Worm (Caenorhabditis elegans) whole organism, midembryonic: Measurements from ENCODE around the gene grl-21.

ENCODE experiments used
- T22C8.4 ChIP-seq: fragments of 200-800 bp; sonication (Bioruptor generic); IDR thresholded peaks from 2 replicates; pipeline ENCODE4 v1.3.6; 2022; ENCODE audit warnings: missing genetic modification characterization, missing compliant biosample characterization
- cog-1 ChIP-seq: sonication (generic microtip); optimal IDR thresholded peaks from 2 replicates; lab custom pipeline; 2016; ENCODE audit warnings: missing genetic modification characterization, missing compliant biosample characterization
- flt-1 ChIP-seq: fragments of 200-800 bp; sonication (Bioruptor generic); IDR thresholded peaks from 2 replicates; pipeline ENCODE4 v1.3.6; 2022; ENCODE audit warnings: missing genetic modification characterization, missing compliant biosample characterization
- klf-2 ChIP-seq: fragments of 200-800 bp; sonication (Bioruptor generic); conservative IDR thresholded peaks from 2 replicates; pipeline ENCODE4 v1.3.6; 2022; ENCODE audit warnings: missing genetic modification reagents, missing genetic modification characterization, missing compliant biosample characterization
- med-1 ChIP-seq: sonication (generic microtip); optimal IDR thresholded peaks from 2 replicates; lab custom pipeline; 2017; ENCODE audit warnings: missing genetic modification characterization, mild to moderate bottlenecking, missing compliant biosample characterization, antibody characterized with exemption, missing genetic modification reagents; ENCODE audit not compliant: insufficient read depth
- ref-1 ChIP-seq: fragments of 200-800 bp; sonication (Bioruptor generic); conservative IDR thresholded peaks from 2 replicates; pipeline ENCODE4 v1.3.6; 2022; ENCODE audit warnings: missing genetic modification reagents, missing genetic modification characterization, missing compliant biosample characterization
- tab-1 ChIP-seq: fragments of 200-800 bp; sonication (Bioruptor generic); IDR thresholded peaks from 2 replicates; pipeline ENCODE4 v1.3.6; 2022; ENCODE audit warnings: missing genetic modification characterization, missing compliant biosample characterization
- ztf-23 ChIP-seq: fragments of 200-800 bp; sonication (Bioruptor generic); IDR thresholded peaks from 2 replicates; pipeline ENCODE4 v1.3.6; 2022; ENCODE audit warnings: missing genetic modification reagents, missing genetic modification characterization, missing compliant biosample characterization
- ztf-29 ChIP-seq: fragments of 200-800 bp; sonication (Bioruptor generic); IDR thresholded peaks from 2 replicates; pipeline ENCODE4 v1.3.6; 2022; ENCODE audit warnings: missing genetic modification reagents, missing genetic modification characterization, missing compliant biosample characterization

grl-21 gene

DNA sequence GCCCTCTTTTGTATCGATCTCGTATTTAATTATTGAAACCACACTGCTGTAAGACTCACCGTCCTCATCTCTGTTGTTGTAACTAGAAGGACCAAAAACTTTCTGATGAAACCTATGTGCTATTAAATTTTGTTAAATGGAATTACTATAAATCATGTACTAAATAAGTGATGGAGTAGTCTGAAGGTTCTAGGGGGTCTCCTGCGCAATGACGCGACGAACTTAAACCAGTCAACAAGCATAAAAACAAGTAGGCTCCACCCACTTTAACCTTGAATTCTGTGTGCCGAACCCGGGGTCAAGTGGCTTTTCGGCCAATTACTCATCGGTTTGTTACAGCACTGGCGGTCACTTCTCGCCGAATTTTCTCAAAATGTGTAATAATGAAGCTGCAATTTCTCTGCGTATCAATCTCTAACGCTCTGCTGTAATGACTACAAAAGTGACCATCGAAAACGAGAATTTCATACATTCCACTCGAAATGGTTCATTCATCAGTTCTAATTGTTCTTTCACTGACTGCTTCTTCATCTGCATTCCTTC lies at the start of gene grl-21:
grl-21 (plus strand) TSS at position 464 of the 543 bp plus-strand sequence.
- TF ChIP-seq ztf-29 (GFP tag; lab: Robert Waterston, UW) (no peak), med-1 (GFP tag; lab: Kevin White, UChicago) (no peak), flt-1 (no peak), T22C8.4 (no peak), tab-1 (GFP tag; lab: Robert Waterston, UW) (no peak), ref-1 (no peak)

ce11 chrIV:10688972-10689567 lies 48.2 kb upstream of the grl-21 start, which contains the start of gene R102.3:
Gene R102.3 (plus strand): TSS chrIV:10689517.
- TF ChIP-seq med-1 (GFP tag; lab: Kevin White, UChicago) (no peak), flt-1 (no peak), ztf-23 (GFP tag; lab: Robert Waterston, UW) (no peak), cog-1 (no peak), klf-2 (GFP tag; lab: Robert Waterston, UW) (no peak), ztf-29 (GFP tag; lab: Robert Waterston, UW) (no peak), ref-1 (no peak), tab-1 (GFP tag; lab: Robert Waterston, UW) (no peak), T22C8.4 (no peak)

DNA sequence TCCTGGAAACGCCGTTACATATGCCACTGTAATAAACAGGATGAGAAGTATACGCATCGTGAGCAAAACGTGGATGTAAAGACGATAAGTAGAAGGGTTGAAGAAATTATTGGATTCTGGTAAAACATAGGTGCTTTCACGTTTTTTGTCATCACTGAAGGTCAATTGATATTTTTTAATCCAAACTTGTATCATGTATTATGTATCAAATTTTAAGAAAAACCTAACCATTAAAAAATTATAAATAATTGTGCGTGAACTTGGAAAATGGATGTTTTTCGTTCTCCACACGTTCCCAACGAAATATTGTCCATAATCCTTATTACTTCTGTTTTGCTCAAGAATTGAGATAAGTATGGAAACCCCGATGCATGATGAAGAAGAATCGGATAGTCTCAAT lies 47.1 kb upstream of the grl-21 start, which contains the start of gene R102.8:
R102.8 (minus strand) TSS at position 101 of the 400 bp plus-strand sequence.
- no peak for TF ChIP-seq cog-1
- TF ChIP-seq ztf-29 (GFP tag; lab: Robert Waterston, UW): no peak
- no peak for TF ChIP-seq ztf-23 (GFP tag; lab: Robert Waterston, UW)
- TF ChIP-seq flt-1: no peak
- no peak for TF ChIP-seq med-1 (GFP tag; lab: Kevin White, UChicago)
- no peak for TF ChIP-seq tab-1 (GFP tag; lab: Robert Waterston, UW)
- TF ChIP-seq ref-1: no peak
- no peak for TF ChIP-seq klf-2 (GFP tag; lab: Robert Waterston, UW)
- no peak for TF ChIP-seq T22C8.4

DNA sequence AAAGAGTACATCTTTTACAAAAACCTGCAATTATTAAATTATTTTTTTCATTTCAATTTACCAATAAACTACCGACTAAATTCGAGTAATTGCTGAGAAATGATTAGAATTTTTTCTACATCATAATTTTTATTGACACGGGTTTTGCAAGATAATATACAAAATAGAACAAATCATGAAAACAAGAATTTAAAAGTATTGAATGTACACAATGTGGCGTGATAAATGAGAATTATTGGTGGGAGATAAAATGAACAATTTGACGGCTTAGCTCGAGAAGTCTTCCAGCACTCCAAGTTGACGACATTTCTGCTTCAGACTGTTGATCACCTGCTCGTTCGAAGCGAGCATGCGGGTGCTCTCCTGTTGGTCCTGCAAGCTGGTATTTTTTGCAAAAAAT lies 42.1 kb upstream of the grl-21 start, which contains the start of gene R102.4:
R102.4 (minus strand) TSS at position 101 of the 400 bp plus-strand sequence.
- TF ChIP-seq ref-1 (no peak), flt-1 (no peak), klf-2 (GFP tag; lab: Robert Waterston, UW) (no peak), ztf-29 (GFP tag; lab: Robert Waterston, UW) (no peak), ztf-23 (GFP tag; lab: Robert Waterston, UW) (no peak), med-1 (GFP tag; lab: Kevin White, UChicago) (no peak), T22C8.4 (no peak), tab-1 (GFP tag; lab: Robert Waterston, UW) (no peak), cog-1 (no peak)

- TF ChIP-seq ztf-23 (GFP tag; lab: Robert Waterston, UW) (no peak), T22C8.4 (no peak), ztf-29 (GFP tag; lab: Robert Waterston, UW) (no peak), ref-1 (no peak), tab-1 (GFP tag; lab: Robert Waterston, UW) (no peak), cog-1 (no peak), flt-1 (no peak), klf-2 (GFP tag; lab: Robert Waterston, UW) (no peak), med-1 (GFP tag; lab: Kevin White, UChicago) (no peak)
Observed at ce11 chrIV:10697022-10697979, 40.0 kb upstream of the grl-21 start, which contains the start of gene allo-1. Gene allo-1 (minus strand): TSS chrIV:10697072.

DNA sequence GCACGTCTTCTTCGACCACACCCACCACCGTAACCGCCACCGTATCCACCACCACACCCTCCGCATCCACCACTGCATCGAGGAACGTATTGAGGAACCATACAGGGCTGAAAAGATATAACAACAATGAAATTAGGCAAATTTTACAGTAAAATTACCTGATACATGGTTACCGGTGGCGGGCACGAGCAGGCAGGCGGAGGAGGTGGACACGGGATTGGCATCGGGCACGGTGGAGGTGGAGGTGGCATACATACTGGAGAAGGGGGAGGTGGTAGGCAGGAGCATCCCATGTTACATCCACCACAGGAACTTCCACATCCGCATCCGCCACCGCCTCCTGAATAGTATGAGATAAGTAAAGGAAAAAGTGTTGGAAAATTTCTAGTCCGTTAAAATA lies 38.8 kb upstream of the grl-21 start:
- no peak for TF ChIP-seq flt-1
- TF ChIP-seq tab-1 (GFP tag; lab: Robert Waterston, UW): 0 out of 2 replicates have a peak, but pooled peaks have one; percentile 29

ce11 chrIV:10699000-10699399 lies 38.3 kb upstream of the grl-21 start:
- TF ChIP-seq med-1 (GFP tag; lab: Kevin White, UChicago) (no peak), ztf-29 (GFP tag; lab: Robert Waterston, UW) (no peak), ref-1 (no peak), T22C8.4 (no peak), cog-1 (no peak), klf-2 (GFP tag; lab: Robert Waterston, UW) (no peak), tab-1 (GFP tag; lab: Robert Waterston, UW) (no peak), flt-1 (no peak), ztf-23 (GFP tag; lab: Robert Waterston, UW) (no peak)

- no peak for TF ChIP-seq flt-1
- TF ChIP-seq T22C8.4: no peak
- no peak for TF ChIP-seq ztf-23 (GFP tag; lab: Robert Waterston, UW)
- no peak for TF ChIP-seq tab-1 (GFP tag; lab: Robert Waterston, UW)
- TF ChIP-seq ztf-29 (GFP tag; lab: Robert Waterston, UW): no peak
- TF ChIP-seq klf-2 (GFP tag; lab: Robert Waterston, UW): no peak
- no peak for TF ChIP-seq ref-1
- TF ChIP-seq med-1 (GFP tag; lab: Kevin White, UChicago): no peak
- TF ChIP-seq cog-1: no peak
Observed at ce11 chrIV:10699660-10700059, 37.6 kb upstream of the grl-21 start, which contains the start of gene R102.11. Gene R102.11 (minus strand): TSS chrIV:10699760.

ce11 chrIV:10701866-10702458 lies 35.3 kb upstream of the grl-21 start:
- TF ChIP-seq klf-2 (GFP tag; lab: Robert Waterston, UW) (no peak), tab-1 (GFP tag; lab: Robert Waterston, UW) (no peak), cog-1 (no peak), ztf-23 (GFP tag; lab: Robert Waterston, UW) (no peak), ref-1 (no peak), flt-1 (no peak), T22C8.4 (no peak), med-1 (GFP tag; lab: Kevin White, UChicago) (no peak), ztf-29 (GFP tag; lab: Robert Waterston, UW) (no peak)
